Worm (Caenorhabditis elegans): Measurements from ENCODE around the gene dao-4.

dao-4 gene

DNA sequence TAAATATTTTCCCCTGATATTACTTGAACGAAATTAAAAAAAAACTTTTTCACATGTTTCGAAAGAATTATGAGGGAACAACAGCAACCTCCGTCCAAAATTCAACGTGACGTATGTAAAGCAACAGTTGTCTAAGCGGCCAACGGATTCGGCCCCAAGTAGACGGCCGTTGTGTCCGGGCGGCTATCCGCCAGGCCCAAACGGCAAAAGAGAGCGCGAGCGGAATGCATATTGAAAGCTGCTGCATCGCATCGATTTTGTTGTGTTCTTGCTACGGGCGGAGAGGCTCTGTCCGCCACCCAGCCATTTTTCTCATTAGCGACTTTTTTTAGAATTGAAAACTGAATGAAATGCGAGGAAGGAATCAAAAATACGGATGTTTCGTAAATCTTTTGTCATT lies 4.1 kb downstream of the dao-4 start:
- TF ChIP-seq ztf-4 (tag; optimal IDR thresholded peaks at IDR 0.05) (no peak), ZK546.5 (tag; optimal IDR thresholded peaks at IDR 0.05) (no peak), snpc-4 (tag; optimal IDR thresholded peaks at IDR 0.05) (no peak), nhr-23 (tag; optimal IDR thresholded peaks at IDR 0.05) (no peak), blmp-1 (tag; optimal IDR thresholded peaks at IDR 0.05; ENCODE audit: insufficient read depth) (no peak), unc-55 (GFP tag; optimal IDR thresholded peaks at IDR 0.05) (peak; percentile 36), dmd-4 (tag; optimal IDR thresholded peaks at IDR 0.05) (no peak), sem-4 (tag; optimal IDR thresholded peaks at IDR 0.05) (no peak), ceh-82 (tag; optimal IDR thresholded peaks at IDR 0.05) (no peak)

DNA sequence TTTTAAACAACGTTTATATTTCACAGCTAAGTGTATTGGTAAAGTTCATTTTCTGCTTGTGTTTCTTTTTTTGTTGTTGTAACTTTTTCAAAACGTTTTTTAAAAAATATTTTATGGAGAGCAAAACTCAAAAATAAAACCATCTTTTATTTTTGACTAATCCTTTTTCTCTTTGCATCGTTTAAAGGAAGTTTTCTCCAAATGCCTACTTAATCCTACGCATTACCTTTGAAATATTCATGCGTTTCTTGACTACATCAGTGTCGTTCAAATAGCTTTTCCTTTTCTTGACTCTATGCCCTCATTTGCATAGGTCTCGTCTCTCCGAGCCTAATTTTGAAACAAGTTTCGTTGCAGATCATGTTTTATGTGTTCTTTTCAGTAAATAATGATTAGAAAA lies 6.0 kb downstream of the dao-4 start:
- TF ChIP-seq mab-5 (tag; optimal IDR thresholded peaks at IDR 0.05) (peak; percentile 58), nhr-11 (tag; optimal IDR thresholded peaks at IDR 0.05) (no peak), unc-55 (GFP tag; optimal IDR thresholded peaks at IDR 0.05) (peak; percentile 92)

DNA sequence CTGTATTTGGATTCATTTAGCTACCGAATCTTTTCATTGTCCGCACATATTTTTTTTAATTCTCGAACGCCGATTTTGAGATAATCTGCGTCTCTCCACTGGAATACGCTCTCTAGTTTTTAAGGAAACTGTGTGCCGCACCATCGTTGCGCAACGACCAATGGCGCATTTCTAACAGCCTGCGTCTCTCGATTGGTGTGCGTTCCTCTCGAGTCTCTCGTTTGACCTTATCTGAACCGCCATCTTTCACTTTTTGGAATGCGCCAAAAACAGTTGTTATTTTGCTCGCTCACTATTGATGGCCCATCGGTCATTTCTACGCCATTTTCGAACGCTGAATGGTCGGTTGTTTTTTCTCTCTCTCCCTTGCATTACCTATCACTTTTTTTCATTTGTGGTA lies 8.2 kb downstream of the dao-4 start:
- TF ChIP-seq ceh-16 (tag; optimal IDR thresholded peaks at IDR 0.05) (peak; percentile 18), ama-1 (optimal IDR thresholded peaks at IDR 0.05) (no peak)

DNA sequence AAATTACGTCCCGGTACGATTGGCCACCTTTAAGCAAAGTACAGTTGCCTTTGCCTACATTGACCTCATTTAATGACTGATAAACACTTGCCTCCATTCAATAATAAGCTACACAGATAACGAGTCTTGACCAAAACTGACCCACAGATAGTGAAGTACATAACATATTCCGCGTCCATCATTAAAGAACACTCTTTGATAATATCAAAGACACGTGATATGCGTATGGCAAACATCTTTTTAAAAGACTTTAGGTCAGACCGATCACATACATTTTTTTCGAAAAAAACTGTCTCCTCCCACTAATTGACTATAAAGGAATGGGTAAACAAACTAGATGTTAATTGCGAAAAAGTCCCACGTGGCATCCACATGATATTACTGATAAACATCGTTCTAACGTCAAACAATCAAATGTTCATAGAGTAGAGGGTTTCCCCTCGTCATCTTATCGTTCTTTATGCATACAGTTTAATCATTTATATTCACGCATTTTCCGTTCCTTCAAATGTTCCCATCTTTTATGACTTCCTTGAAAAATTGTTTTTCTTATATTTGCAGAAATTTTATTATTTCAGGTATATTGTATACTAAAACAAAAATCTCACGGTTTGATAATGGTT lies 9.1 kb downstream of the dao-4 start, which contains the start of gene W07E11.1:
TSS of gene W07E11.1 (plus strand) at position 573 of the 623 bp plus-strand sequence.
- no peak for TF ChIP-seq ceh-82 (tag; optimal IDR thresholded peaks at IDR 0.05)
- TF ChIP-seq blmp-1 (tag; optimal IDR thresholded peaks at IDR 0.05; ENCODE audit: insufficient read depth): no peak
- no peak for TF ChIP-seq unc-39 (tag; optimal IDR thresholded peaks at IDR 0.05)
- no peak for TF ChIP-seq zag-1 (tag; optimal IDR thresholded peaks at IDR 0.05)
- no peak for TF ChIP-seq nhr-237 (tag; optimal IDR thresholded peaks at IDR 0.05)
- no peak for TF ChIP-seq Y55F3AM.14 (GFP tag; optimal IDR thresholded peaks at IDR 0.05)
- TF ChIP-seq peb-1 (tag; optimal IDR thresholded peaks at IDR 0.05): no peak
- no peak for TF ChIP-seq lin-13 (GFP tag; optimal IDR thresholded peaks at IDR 0.05)
- TF ChIP-seq aly-2 (tag; optimal IDR thresholded peaks at IDR 0.05): no peak
- TF ChIP-seq ZK546.5 (tag; optimal IDR thresholded peaks at IDR 0.05): no peak
- TF ChIP-seq R02D3.7 (tag; optimal IDR thresholded peaks at IDR 0.05): no peak
- TF ChIP-seq nhr-129 (tag; optimal IDR thresholded peaks at IDR 0.05): peak; percentile 21
- no peak for TF ChIP-seq egl-27 (tag; optimal IDR thresholded peaks at IDR 0.05)
- TF ChIP-seq snpc-4 (tag; optimal IDR thresholded peaks at IDR 0.05): no peak
- TF ChIP-seq lsy-2 (tag; optimal IDR thresholded peaks at IDR 0.05): peak in 1 of 2 experiments; percentile 21
- TF ChIP-seq nhr-10 (tag; optimal IDR thresholded peaks at IDR 0.05): no peak
- no peak for TF ChIP-seq ceh-16 (tag; optimal IDR thresholded peaks at IDR 0.05)
- no peak for TF ChIP-seq nhr-23 (tag; optimal IDR thresholded peaks at IDR 0.05)
- no peak for TF ChIP-seq elt-1 (tag; optimal IDR thresholded peaks at IDR 0.05)
- TF ChIP-seq sem-4 (tag; optimal IDR thresholded peaks at IDR 0.05): no peak
- peak; percentile 39 for TF ChIP-seq fos-1 (tag; optimal IDR thresholded peaks at IDR 0.05)
- TF ChIP-seq alr-1 (tag; optimal IDR thresholded peaks at IDR 0.05): no peak
- no peak for TF ChIP-seq nhr-6 (tag; optimal IDR thresholded peaks at IDR 0.05)
- TF ChIP-seq lin-11 (tag; optimal IDR thresholded peaks at IDR 0.05): no peak
- TF ChIP-seq nhr-21 (tag; optimal IDR thresholded peaks at IDR 0.05): peak; percentile 63
- no peak for TF ChIP-seq nhr-12 (tag; optimal IDR thresholded peaks at IDR 0.05)
- TF ChIP-seq skn-1 (tag; optimal IDR thresholded peaks at IDR 0.05): no peak
- TF ChIP-seq nhr-77 (tag; optimal IDR thresholded peaks at IDR 0.05): no peak
- TF ChIP-seq mdl-1 (tag; optimal IDR thresholded peaks at IDR 0.05): peak in 1 of 2 experiments; percentile 20
- TF ChIP-seq unc-55 (GFP tag; optimal IDR thresholded peaks at IDR 0.05): no peak
- TF ChIP-seq ztf-11 (tag; optimal IDR thresholded peaks at IDR 0.05): no peak
- TF ChIP-seq mbf-1 (tag; optimal IDR thresholded peaks at IDR 0.05): no peak
- TF ChIP-seq lin-39 (tag; optimal IDR thresholded peaks at IDR 0.05): no peak
- TF ChIP-seq dmd-4 (tag; optimal IDR thresholded peaks at IDR 0.05): no peak
- no peak for TF ChIP-seq mab-5 (tag; optimal IDR thresholded peaks at IDR 0.05)
- TF ChIP-seq C34F6.9 (tag; optimal IDR thresholded peaks at IDR 0.05): no peak
- no peak for TF ChIP-seq ztf-4 (tag; optimal IDR thresholded peaks at IDR 0.05)
- peak; percentile 87 for TF ChIP-seq F13H6.1 (tag; optimal IDR thresholded peaks at IDR 0.05)
- no peak for TF ChIP-seq nhr-25 (tag; optimal IDR thresholded peaks at IDR 0.05)
- TF ChIP-seq crh-2 (tag; optimal IDR thresholded peaks at IDR 0.05): peak; percentile 79
- TF ChIP-seq nhr-11 (tag; optimal IDR thresholded peaks at IDR 0.05): no peak
- no peak for TF ChIP-seq ama-1 (optimal IDR thresholded peaks at IDR 0.05)
- TF ChIP-seq unc-62 (GFP tag; optimal IDR thresholded peaks at IDR 0.05): no peak
- TF ChIP-seq sma-9 (GFP tag; optimal IDR thresholded peaks at IDR 0.05): peak; percentile 85
- no peak for TF ChIP-seq sma-9 (tag; optimal IDR thresholded peaks at IDR 0.05)
- no peak for TF ChIP-seq elt-3 (tag; optimal IDR thresholded peaks at IDR 0.05)
- TF ChIP-seq gmeb-1 (tag; optimal IDR thresholded peaks at IDR 0.05): peak; percentile 40

All from whole organism, L2 larva.